Worm (Caenorhabditis elegans) whole organism, late embryonic: Measurements from ENCODE around the gene sri-66.

Experiments
- F13H6.1 ChIP-seq: sonication (generic microtip); optimal IDR thresholded peaks from 2 replicates; lab custom pipeline; 2016; ENCODE audit warnings: missing genetic modification characterization, missing compliant biosample characterization
- ama-1 ChIP-seq: fragments of 150-350 bp; optimal IDR thresholded peaks from 2 replicates; lab custom pipeline; 2014
- ceh-30 ChIP-seq: fragments of 150-350 bp; optimal IDR thresholded peaks from 2 replicates; lab custom pipeline; 2014; ENCODE audit warnings: missing biosample characterization, missing genetic modification characterization
- ceh-6 ChIP-seq: fragments of 200-800 bp; sonication (Bioruptor generic); optimal IDR thresholded peaks from 2 replicates; lab custom pipeline; 2018; ENCODE audit warnings: mild to moderate bottlenecking, missing genetic modification characterization, missing compliant biosample characterization
- dmd-4 ChIP-seq: sonication (generic microtip); optimal IDR thresholded peaks from 2 replicates; lab custom pipeline; 2016; ENCODE audit warnings: borderline replicate concordance, missing genetic modification characterization, missing compliant biosample characterization
- ets-4 ChIP-seq: sonication (generic microtip); optimal IDR thresholded peaks from 2 replicates; lab custom pipeline; 2016; ENCODE audit warnings: missing genetic modification characterization, missing compliant biosample characterization
- fax-1 ChIP-seq: sonication (generic microtip); optimal IDR thresholded peaks from 2 replicates; lab custom pipeline; 2016; ENCODE audit warnings: missing genotype, missing genetic modification characterization, missing compliant biosample characterization
- lim-6 ChIP-seq: sonication (generic microtip); optimal IDR thresholded peaks from 2 replicates; lab custom pipeline; 2016; ENCODE audit warnings: missing genetic modification characterization, missing compliant biosample characterization
- nfya-1 ChIP-seq: sonication (generic microtip); optimal IDR thresholded peaks from 2 replicates; lab custom pipeline; 2017; ENCODE audit warnings: missing genetic modification characterization, mild to moderate bottlenecking, missing compliant biosample characterization, antibody characterized with exemption, moderate library complexity
- nhr-11 ChIP-seq: fragments of 150-350 bp; optimal IDR thresholded peaks from 2 replicates; lab custom pipeline; 2014; ENCODE audit warnings: missing biosample characterization, missing genetic modification characterization

ce11 chrV:17089931-17090429 lies 29.9 kb downstream of the sri-66 start, which contains the start of gene srh-237:
- no peak for TF ChIP-seq ama-1 (lab: Kevin White, UChicago)
- no peak for TF ChIP-seq dmd-4 (tag; lab: Kevin White, UChicago)
- TF ChIP-seq nhr-11 (tag; lab: Kevin White, UChicago): no peak
- no peak for TF ChIP-seq ets-4 (tag; lab: Kevin White, UChicago)
- no peak for TF ChIP-seq fax-1 (tag; lab: Kevin White, UChicago)
- no peak for TF ChIP-seq F13H6.1
- no peak for TF ChIP-seq ceh-30
- TF ChIP-seq nfya-1: no peak
- TF ChIP-seq ceh-6 (GFP tag; lab: Kevin White, UChicago): no peak
- no peak for TF ChIP-seq lim-6 (tag; lab: Kevin White, UChicago)
